Worm (Caenorhabditis elegans): Measurements from ENCODE around the gene daf-4.

DNA sequence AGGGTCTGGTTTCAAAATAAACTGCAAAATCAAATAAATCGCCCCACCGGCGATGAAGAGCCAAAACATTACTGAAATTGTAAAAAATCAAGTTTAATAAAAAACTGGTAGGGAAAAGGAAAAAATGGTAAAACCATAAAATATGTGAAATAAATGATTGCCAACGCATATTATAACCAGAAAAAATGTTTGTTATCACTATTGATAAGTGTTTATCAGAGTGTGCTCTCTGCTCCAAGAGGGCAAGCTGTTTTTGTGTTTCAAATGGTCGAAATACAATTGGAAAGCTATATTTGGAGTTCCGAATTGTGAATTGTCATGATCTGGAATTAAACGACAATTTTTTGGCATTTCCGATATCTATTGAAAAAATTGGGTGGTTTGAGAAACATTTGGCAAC lies 14.7 kb upstream of the daf-4 start, which contains the start of gene C05D2.8:
- TF ChIP-seq nhr-11 (tag; optimal IDR thresholded peaks at IDR 0.05) (no peak), lin-15B (tag; optimal IDR thresholded peaks at IDR 0.05) (no peak), lir-3 (tag; optimal IDR thresholded peaks at IDR 0.05; ENCODE audit: poor library complexity) (no peak), lin-13 (GFP tag; optimal IDR thresholded peaks at IDR 0.05) (no peak), jun-1 (tag; optimal IDR thresholded peaks at IDR 0.05) (no peak), ceh-82 (tag; optimal IDR thresholded peaks at IDR 0.05) (no peak), dpl-1 (GFP tag; optimal IDR thresholded peaks at IDR 0.05) (no peak), sox-4 (tag; optimal IDR thresholded peaks at IDR 0.05) (no peak), nhr-47 (tag; optimal IDR thresholded peaks at IDR 0.05) (no peak), ceh-8 (GFP tag; optimal IDR thresholded peaks at IDR 0.05) (no peak), hlh-4 (tag; optimal IDR thresholded peaks at IDR 0.05) (no peak)

Measured in whole organism, L1 larva.